Worm (Caenorhabditis elegans) whole organism, dauer: ENCODE data around the gene M162.7.

Source experiments
- unc-62 ChIP-seq: sonication (generic microtip); optimal IDR thresholded peaks from 2 replicates; lab custom pipeline; 2017; ENCODE audit warnings: missing biosample characterization, missing genetic modification reagents, missing genetic modification characterization

M162.7 gene

ce11 chrV:19794931-19795330, at the start of gene M162.7:
Gene M162.7, minus strand, starts transcription at chrV:19795031.
- TF ChIP-seq unc-62 (GFP tag; lab: Kevin White, UChicago) = no peak

ce11 chrV:19836142-19836541, 41.3 kb upstream of the M162.7 start, which contains the start of gene srw-38:
Gene srw-38, plus strand, starts transcription at chrV:19836442.
- no peak for TF ChIP-seq unc-62 (GFP tag; lab: Kevin White, UChicago)

DNA sequence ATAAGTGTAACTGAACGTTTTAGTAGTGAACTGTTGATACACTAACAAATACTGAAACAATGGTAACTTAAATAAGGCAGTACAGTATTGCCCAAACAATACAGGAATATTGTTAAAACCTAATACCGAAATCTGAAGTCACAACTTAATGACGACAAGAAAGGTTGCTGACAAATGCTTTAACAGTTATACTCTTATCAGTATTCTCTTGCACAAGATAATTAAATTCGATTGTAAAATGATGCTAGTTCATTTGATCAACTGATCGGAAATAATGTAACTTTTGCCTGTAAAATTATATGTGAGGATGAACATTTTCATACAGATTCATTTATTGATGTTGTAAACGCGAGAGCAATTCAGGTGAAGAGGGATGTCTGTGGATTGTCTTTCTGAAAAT, 36.8 kb upstream of the M162.7 start:
- TF ChIP-seq unc-62 (GFP tag; lab: Kevin White, UChicago) = no peak

DNA sequence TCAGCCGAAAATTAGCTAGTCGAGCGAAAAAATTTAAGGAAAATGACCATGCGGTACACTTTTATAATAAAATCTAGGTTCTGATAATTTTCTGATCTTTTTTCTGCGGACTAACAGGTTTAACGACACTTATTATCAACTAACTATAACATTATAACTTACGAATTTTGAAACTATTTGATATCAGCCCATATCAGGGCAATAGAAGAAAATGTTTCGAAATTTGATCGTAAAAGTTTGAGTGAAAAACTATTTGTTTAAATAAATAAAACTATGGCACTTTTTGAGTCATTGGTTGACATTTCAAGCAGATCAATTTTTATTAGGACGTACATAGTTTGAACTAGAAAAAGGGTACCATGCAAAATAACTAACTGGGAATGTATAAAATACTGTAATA, 36.0 kb upstream of the M162.7 start, which contains the start of gene pcp-4:
Gene pcp-4 (minus strand): TSS at position 197 of the 400 bp plus-strand sequence.
- no peak for TF ChIP-seq unc-62 (GFP tag; lab: Kevin White, UChicago)

ce11 chrV:19829225-19829624, 34.4 kb upstream of the M162.7 start:
- TF ChIP-seq unc-62 (GFP tag; lab: Kevin White, UChicago) = no peak

DNA sequence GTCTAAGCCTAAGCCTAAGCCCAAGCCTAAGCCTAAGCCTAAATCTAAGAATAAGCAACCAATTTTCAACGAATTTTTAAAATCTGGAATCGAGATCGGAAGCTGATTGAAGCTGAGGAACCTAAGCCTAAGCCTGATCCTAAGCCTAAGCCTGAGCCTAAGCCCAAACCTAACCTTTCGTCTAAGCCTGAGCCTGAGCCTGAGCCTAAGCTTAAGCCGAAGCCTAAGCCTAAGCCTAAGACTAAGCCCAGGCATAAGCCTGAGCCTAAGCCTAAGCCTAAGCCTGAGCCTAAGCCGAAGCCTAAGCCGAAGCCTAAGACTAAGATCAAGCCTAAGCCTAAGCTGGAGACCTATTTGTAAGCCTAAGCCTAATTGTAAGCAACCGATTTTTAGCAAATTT, 32.6 kb upstream of the M162.7 start:
- no peak for TF ChIP-seq unc-62 (GFP tag; lab: Kevin White, UChicago)

DNA sequence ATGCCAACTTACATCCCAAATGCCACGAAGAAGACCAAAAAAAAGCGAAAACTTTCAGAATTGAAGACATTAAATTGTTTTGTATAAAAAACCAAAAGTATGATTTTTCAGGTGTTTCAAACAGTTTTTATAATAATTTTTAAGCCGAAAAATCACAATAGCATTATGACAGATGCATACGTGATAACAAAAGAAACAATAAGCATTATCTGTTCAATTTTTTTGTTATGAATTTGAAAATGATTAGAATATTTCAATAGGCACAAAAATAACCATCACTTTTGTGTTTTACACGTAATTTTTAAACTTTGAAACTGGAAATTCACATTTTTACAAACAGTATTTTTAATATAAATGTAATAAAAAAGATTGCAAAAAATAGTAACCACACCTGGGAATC, 27.3 kb upstream of the M162.7 start, which contains the start of gene Y116F11B.17:
Gene Y116F11B.17 (minus strand): TSS at position 101 of the 400 bp plus-strand sequence.
- no peak for TF ChIP-seq unc-62 (GFP tag; lab: Kevin White, UChicago)

DNA sequence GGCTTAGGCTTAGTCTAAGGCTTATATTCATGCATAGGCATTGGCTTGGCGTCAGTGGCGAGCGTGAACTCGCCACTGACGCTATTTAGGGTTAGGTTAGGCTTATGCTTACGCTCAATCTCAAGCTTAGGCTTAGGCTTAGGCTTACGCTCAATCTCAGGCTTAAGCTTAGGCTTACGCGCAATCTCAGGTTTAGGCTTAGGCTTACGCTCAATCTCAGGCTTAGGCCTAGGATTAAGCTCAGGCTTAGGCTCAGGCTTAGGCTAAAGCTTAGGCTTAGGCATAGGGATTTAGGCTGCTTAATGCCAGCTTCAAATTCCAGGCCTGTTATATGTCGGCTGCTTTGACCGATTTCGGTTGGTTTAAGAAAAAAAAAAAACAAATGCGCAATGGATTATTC, 25.3 kb upstream of the M162.7 start:
- no peak for TF ChIP-seq unc-62 (GFP tag; lab: Kevin White, UChicago)

DNA sequence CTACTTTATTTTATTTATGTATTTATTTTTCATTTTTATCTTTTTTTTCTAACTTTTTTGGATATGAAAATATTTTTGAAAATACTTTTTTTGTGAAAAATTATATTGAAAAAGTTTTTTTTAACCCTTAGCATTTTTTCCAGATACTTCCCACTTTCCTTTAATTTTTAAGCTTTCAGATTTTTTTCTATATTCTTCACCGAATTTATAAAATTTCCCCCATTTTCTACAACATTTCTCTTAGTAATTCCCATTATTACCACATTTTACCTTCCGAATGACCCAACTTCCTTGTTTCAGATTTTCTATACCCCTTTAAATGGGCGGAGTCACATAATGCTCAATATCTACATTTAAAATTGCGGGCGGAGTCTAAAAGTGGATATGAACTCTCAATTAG, 20.0 kb upstream of the M162.7 start, which contains the start of gene daf-28:
Gene daf-28 (plus strand): TSS at position 301 of the 400 bp plus-strand sequence.
- no peak for TF ChIP-seq unc-62 (GFP tag; lab: Kevin White, UChicago)

DNA sequence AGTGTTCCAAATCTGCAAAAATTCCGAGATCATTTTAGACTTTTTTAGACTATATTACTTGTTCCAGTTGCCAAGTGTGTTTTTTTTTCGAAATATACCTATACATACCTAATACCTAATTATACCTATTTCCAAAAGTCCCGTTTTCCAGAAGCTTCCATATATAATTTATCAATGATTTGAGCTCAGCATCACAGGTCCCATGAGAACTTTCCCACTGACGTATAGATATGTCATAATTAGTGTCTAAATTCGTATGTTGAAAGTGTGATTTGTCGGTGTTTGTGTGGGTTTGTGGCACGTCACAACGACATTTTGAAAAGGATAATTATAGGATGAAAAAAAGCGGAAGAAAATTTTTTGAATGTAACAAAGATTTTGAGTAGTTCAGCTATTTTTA, 10.7 kb upstream of the M162.7 start:
- no peak for TF ChIP-seq unc-62 (GFP tag; lab: Kevin White, UChicago)

DNA sequence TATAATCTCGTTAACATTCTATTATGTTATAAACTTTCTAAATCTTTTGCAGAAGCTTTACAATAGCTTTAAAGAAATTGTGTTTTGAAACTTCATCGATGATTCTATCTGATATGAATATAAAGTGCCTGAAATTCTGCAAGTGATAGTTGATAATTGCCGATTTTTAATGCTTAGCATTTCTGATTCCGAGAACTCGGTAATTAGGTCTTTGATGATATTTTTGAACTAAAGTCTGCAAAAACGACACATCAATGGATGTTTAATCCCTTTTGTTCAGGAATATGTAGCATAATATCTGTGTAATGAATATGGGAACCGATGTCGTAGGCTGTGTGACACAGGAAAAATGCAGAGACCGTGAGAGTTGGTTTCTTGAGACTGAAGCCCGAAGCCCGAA, 8.0 kb upstream of the M162.7 start:
- TF ChIP-seq unc-62 (GFP tag; lab: Kevin White, UChicago) = no peak

ce11 chrV:19801033-19801432, 6.2 kb upstream of the M162.7 start, which contains the start of gene Y116F11B.2:
Gene Y116F11B.2, minus strand, starts transcription at chrV:19801133.
- no peak for TF ChIP-seq unc-62 (GFP tag; lab: Kevin White, UChicago)

DNA sequence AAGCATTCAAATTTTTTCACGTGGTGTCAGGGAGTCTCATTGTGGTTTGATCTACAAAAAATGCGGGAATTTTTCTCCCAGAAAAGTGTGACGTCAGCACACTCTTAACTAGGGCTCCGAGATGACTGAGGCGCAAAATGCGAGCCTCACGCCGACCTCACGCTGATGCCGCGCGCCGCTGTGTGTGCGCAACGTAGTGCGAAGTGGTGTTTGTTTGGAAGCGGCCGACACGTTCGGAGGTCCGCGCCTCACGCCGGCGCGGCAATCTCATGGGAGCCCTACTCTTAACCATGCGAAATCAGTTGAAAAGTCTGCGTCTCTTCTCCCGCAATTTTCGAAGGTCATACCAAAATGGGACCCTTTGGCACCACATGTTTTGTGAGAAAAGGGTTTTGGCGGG, 4.6 kb downstream of the M162.7 start:
- no peak for TF ChIP-seq unc-62 (GFP tag; lab: Kevin White, UChicago)

- no peak for TF ChIP-seq unc-62 (GFP tag; lab: Kevin White, UChicago)
Measured at ce11 chrV:19788360-19788759, 6.5 kb downstream of the M162.7 start, which contains the start of gene clec-258. Gene clec-258, plus strand, starts transcription at chrV:19788440.

DNA sequence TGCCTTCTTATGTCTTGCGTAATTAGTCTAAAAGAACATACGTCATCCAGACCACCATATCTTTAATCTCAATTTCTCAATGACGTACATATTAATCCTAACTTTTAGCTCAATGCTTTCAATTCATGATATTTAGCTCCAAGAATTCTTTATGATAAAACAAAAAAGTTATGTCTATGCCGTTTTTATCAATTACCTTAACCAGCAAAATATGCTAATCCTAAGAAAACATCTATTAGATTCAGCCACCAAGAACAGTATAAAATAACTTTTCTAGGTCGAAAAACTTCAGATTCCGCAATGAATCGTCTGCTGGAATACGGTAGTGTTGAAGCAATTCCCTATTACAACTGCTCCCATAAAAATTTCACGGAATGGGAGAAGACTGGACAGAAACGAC, 11.0 kb downstream of the M162.7 start, which contains the start of gene srt-45:
Gene srt-45 (plus strand): TSS at position 301 of the 400 bp plus-strand sequence.
- TF ChIP-seq unc-62 (GFP tag; lab: Kevin White, UChicago) = no peak

DNA sequence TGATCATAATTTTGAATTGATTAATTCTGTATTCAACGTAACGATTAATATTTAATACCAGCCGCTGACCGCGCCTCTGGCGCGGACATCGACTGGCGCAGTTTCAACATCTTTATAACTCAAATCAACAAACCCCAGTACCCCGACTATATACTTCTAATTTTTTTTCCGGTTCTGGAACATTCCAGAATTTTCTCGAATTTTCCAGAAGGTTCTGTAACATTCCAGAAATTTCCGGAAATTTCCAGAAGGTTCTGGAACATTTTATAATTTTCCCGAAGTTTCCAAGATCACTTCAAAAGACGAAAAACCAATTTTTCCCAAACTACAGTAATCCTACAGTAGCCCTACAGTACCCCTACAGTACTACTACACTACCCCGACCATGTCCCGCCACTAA, 15.6 kb downstream of the M162.7 start:
- TF ChIP-seq unc-62 (GFP tag; lab: Kevin White, UChicago) = no peak

ce11 chrV:19778608-19779007, 16.2 kb downstream of the M162.7 start, which contains the start of gene fbxa-194:
Gene fbxa-194, minus strand, starts transcription at chrV:19778708.
- TF ChIP-seq unc-62 (GFP tag; lab: Kevin White, UChicago) = no peak
